Worm (Caenorhabditis elegans): ENCODE results near the gene F26G1.15.

F26G1.15 gene

ce11 chrII:4771282-4771681, 18.8 kb upstream of the F26G1.15 start, which contains the start of gene F26G1.5:
F26G1.5 (minus strand) TSS chrII:4771382.
- no peak for TF ChIP-seq nhr-85 (tag)

DNA sequence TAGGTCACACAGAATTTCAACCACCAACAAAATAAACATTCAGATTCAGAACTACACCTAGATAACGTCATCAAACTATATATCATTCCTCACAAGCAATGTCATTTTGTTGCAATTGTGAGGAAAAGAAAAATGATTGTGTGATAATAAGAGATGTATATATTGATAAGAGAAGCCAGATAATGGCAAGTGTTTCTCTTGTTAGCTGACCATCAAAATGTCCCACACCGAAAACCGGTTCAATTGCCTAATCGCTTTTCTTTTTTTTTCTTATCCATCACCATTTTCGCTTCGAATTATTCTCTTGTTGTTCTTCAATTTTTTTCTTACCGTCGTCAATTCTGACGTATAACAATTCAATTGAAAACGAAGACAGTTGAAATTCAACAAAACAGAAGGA, 17.7 kb upstream of the F26G1.15 start:
- TF ChIP-seq jun-1 (tag; optimal IDR thresholded peaks at IDR 0.05): no peak
- TF ChIP-seq lin-15B (tag; optimal IDR thresholded peaks at IDR 0.05): no peak
- TF ChIP-seq grh-1 (GFP tag; IDR thresholded peaks at IDR 0.05): peak; percentile 53
- no peak for TF ChIP-seq ceh-63 (GFP tag; optimal IDR thresholded peaks at IDR 0.05)
- no peak for TF ChIP-seq tbx-2 (tag; optimal IDR thresholded peaks at IDR 0.05)
- peak; percentile 17 for TF ChIP-seq nhr-20 (tag; optimal IDR thresholded peaks at IDR 0.05)
- TF ChIP-seq mep-1 (tag; optimal IDR thresholded peaks at IDR 0.05): no peak
- no peak for TF ChIP-seq nhr-12 (tag; optimal IDR thresholded peaks at IDR 0.05)
- no peak for TF ChIP-seq ama-1 (optimal IDR thresholded peaks at IDR 0.05)
- no peak for TF ChIP-seq mdl-1 (tag; optimal IDR thresholded peaks at IDR 0.05)
- no peak for TF ChIP-seq nhr-47 (tag; optimal IDR thresholded peaks at IDR 0.05)
- TF ChIP-seq elt-3 (tag; optimal IDR thresholded peaks at IDR 0.05): peak in 4 of 6 experiments; percentile 32 to 92 (median 80)
- TF ChIP-seq unc-62 (GFP tag; optimal IDR thresholded peaks at IDR 0.05): no peak
- TF ChIP-seq swsn-7 (tag; optimal IDR thresholded peaks at IDR 0.05): no peak
- TF ChIP-seq blmp-1 (tag; optimal IDR thresholded peaks at IDR 0.05): peak; percentile 86
- TF ChIP-seq fkh-10 (GFP tag; optimal IDR thresholded peaks at IDR 0.05): no peak
- no peak for TF ChIP-seq lsy-2 (tag; optimal IDR thresholded peaks at IDR 0.05)
- TF ChIP-seq ceh-90 (tag; optimal IDR thresholded peaks at IDR 0.05): no peak
- peak; percentile 62 for TF ChIP-seq lin-14 (GFP tag; optimal IDR thresholded peaks at IDR 0.05)
- TF ChIP-seq pqm-1 (tag; optimal IDR thresholded peaks at IDR 0.05): no peak
- TF ChIP-seq nhr-77 (tag; optimal IDR thresholded peaks at IDR 0.05): no peak
- no peak for TF ChIP-seq efl-1 (optimal IDR thresholded peaks at IDR 0.05)
- no peak for TF ChIP-seq efl-1 (GFP tag; optimal IDR thresholded peaks at IDR 0.05 in 1 of 2)
- TF ChIP-seq nhr-90 (tag; optimal IDR thresholded peaks at IDR 0.05; ENCODE audit: poor library complexity): no peak
- TF ChIP-seq lin-35 (GFP tag; optimal IDR thresholded peaks at IDR 0.05): no peak
- no peak for TF ChIP-seq snu-23 (GFP tag; optimal IDR thresholded peaks at IDR 0.05)
- no peak for TF ChIP-seq nhr-28 (tag; optimal IDR thresholded peaks at IDR 0.05)
- no peak for TF ChIP-seq efl-3 (GFP tag; optimal IDR thresholded peaks at IDR 0.05)
- no peak for TF ChIP-seq skn-1 (tag; optimal IDR thresholded peaks at IDR 0.05)
- no peak for TF ChIP-seq sox-4 (tag; optimal IDR thresholded peaks at IDR 0.05)
- no peak for TF ChIP-seq alr-1 (tag; optimal IDR thresholded peaks at IDR 0.05; ENCODE audit: borderline replicate concordance)
- no peak for TF ChIP-seq hlh-4 (tag; optimal IDR thresholded peaks at IDR 0.05)
- TF ChIP-seq nhr-11 (tag; optimal IDR thresholded peaks at IDR 0.05): no peak
- TF ChIP-seq ztf-4 (tag; optimal IDR thresholded peaks at IDR 0.05): no peak
- no peak for TF ChIP-seq C34B4.2 (tag; optimal IDR thresholded peaks at IDR 0.05)
- TF ChIP-seq nhr-85 (tag): peak; percentile 88
- no peak for TF ChIP-seq fkh-8 (tag; optimal IDR thresholded peaks at IDR 0.05)
- TF ChIP-seq C04F5.9 (tag; optimal IDR thresholded peaks at IDR 0.05): no peak
- no peak for TF ChIP-seq nhr-237 (tag; optimal IDR thresholded peaks at IDR 0.05)
- TF ChIP-seq aha-1 (tag; optimal IDR thresholded peaks at IDR 0.05): no peak
- TF ChIP-seq irx-1 (tag; optimal IDR thresholded peaks at IDR 0.05): no peak
- TF ChIP-seq unc-86 (tag; optimal IDR thresholded peaks at IDR 0.05): no peak
- no peak for TF ChIP-seq snpc-4 (tag; optimal IDR thresholded peaks at IDR 0.05)
- no peak for TF ChIP-seq isw-1 (GFP tag; IDR thresholded peaks at IDR 0.05)

- TF ChIP-seq unc-62 (GFP tag; optimal IDR thresholded peaks at IDR 0.05) (no peak), nhr-71 (tag; optimal IDR thresholded peaks at IDR 0.05) (no peak), mep-1 (tag; optimal IDR thresholded peaks at IDR 0.05) (no peak), irx-1 (tag; optimal IDR thresholded peaks at IDR 0.05) (no peak), nhr-84 (tag; optimal IDR thresholded peaks at IDR 0.05) (no peak), pqm-1 (tag; optimal IDR thresholded peaks at IDR 0.05) (no peak), hlh-17 (GFP tag; optimal IDR thresholded peaks at IDR 0.05; ENCODE audit: borderline replicate concordance) (no peak), rnt-1 (tag; optimal IDR thresholded peaks at IDR 0.05) (no peak)
These were observed 16.1 kb upstream of the F26G1.15 start, which contains the start of the genes F26G1.9 and F26G1.10 for ce11 chrII:4773891-4774432. F26G1.9 (minus strand) TSS chrII:4773991. F26G1.10 (plus strand) TSS chrII:4774382.

All from whole organism, L1 larva.